Worm (Caenorhabditis elegans) whole organism, early embryonic: ENCODE measurements around the gene emb-30.

Experiments
- B0310.2 ChIP-seq: sonication (generic microtip); optimal IDR thresholded peaks from 2 replicates; lab custom pipeline; 2016; ENCODE audit warnings: mild to moderate bottlenecking, missing genetic modification characterization, missing compliant biosample characterization
- ama-1 ChIP-seq: fragments of 150-350 bp; optimal IDR thresholded peaks from 2 replicates; lab custom pipeline; 2014
- ceh-13 ChIP-seq: fragments of 200-800 bp; sonication (Bioruptor generic); optimal IDR thresholded peaks from 2 replicates; lab custom pipeline; 2018; ENCODE audit warnings: mild to moderate bottlenecking, missing genetic modification characterization, missing compliant biosample characterization
- ceh-36 ChIP-seq: sonication (generic microtip); optimal IDR thresholded peaks from 2 replicates; lab custom pipeline; 2016; ENCODE audit warnings: missing genetic modification characterization, inconsistent platforms, missing compliant biosample characterization
- flt-1 ChIP-seq: fragments of 200-800 bp; sonication (Bioruptor generic); IDR thresholded peaks from 2 replicates; pipeline ENCODE4 v1.3.6; 2022; ENCODE audit warnings: missing genetic modification characterization, missing compliant biosample characterization
- hmbx-1 ChIP-seq: sonication (generic microtip); optimal IDR thresholded peaks from 2 replicates; lab custom pipeline; 2016; ENCODE audit warnings: mild to moderate bottlenecking, missing genetic modification characterization, missing compliant biosample characterization
- hmg-4 ChIP-seq: fragments of 200-800 bp; sonication (Bioruptor generic); optimal IDR thresholded peaks from 2 replicates; lab custom pipeline; 2018; ENCODE audit warnings: mild to moderate bottlenecking, missing genetic modification characterization, missing compliant biosample characterization
- sea-1 ChIP-seq: fragments of 200-800 bp; sonication (Bioruptor generic); conservative IDR thresholded peaks from 2 replicates; pipeline ENCODE4 v1.3.6; 2022; ENCODE audit warnings: missing genetic modification characterization, missing compliant biosample characterization
- tbx-37 ChIP-seq: fragments of 200-800 bp; sonication (Bioruptor generic); conservative IDR thresholded peaks from 2 replicates; pipeline ENCODE4 v1.3.6; 2022; ENCODE audit warnings: missing genetic modification reagents, missing genetic modification characterization, missing compliant biosample characterization
- tra-4 ChIP-seq: sonication (generic microtip); optimal IDR thresholded peaks from 2 replicates; lab custom pipeline; 2017; ENCODE audit warnings: missing genetic modification characterization, missing compliant biosample characterization

DNA sequence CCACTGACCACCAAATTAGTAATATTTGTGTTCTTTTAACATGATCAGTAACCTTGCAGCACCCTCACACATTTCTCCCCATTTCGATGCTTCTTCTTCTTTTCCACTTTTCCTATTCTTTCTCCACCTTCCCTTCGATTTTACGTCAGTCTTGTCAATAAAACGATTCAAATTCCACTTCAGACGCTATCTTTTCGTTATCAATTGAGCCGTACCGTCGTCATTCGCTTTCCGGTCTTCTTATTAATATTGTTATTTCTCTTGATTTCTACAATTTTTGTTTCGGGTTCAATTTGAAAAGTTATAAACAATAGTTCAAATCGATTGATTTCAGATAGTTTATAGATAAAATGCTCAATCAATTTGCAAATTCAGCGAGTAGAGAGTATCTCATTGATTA is 46.2 kb upstream of the emb-30 start:
- no peak for TF ChIP-seq hmg-4 (GFP tag; lab: Kevin White, UChicago)
- no peak for TF ChIP-seq hmbx-1
- no peak for TF ChIP-seq ama-1 (lab: Kevin White, UChicago)
- TF ChIP-seq flt-1, result no peak
- TF ChIP-seq tra-4, result no peak
- no peak for TF ChIP-seq ceh-13 (GFP tag; lab: Kevin White, UChicago)
- TF ChIP-seq ceh-36 (tag; lab: Kevin White, UChicago), result no peak
- TF ChIP-seq tbx-37 (GFP tag; lab: Robert Waterston, UW), result no peak
- no peak for TF ChIP-seq B0310.2 (tag; lab: Kevin White, UChicago)
- no peak for TF ChIP-seq sea-1 (GFP tag; lab: Robert Waterston, UW)
